Fruit fly (Drosophila melanogaster) whole organism, embryonic: ENCODE data around the gene CG1640.
A peak's percentile ranks its signal among the peaks of the same experiment; 100 is the strongest.

Source experiments
- Blimp-1 ChIP-seq: fragments of 200-800 bp; sonication (Bioruptor generic); optimal IDR thresholded peaks from 3 replicates; lab custom pipeline; 2018; ENCODE audit warnings: missing biosample characterization, missing genetic modification characterization, mild to moderate bottlenecking, moderate library complexity, missing genetic modification reagents
- CG1024 ChIP-seq: fragments of 200-800 bp; sonication (Bioruptor generic); IDR thresholded peaks from 2 replicates; pipeline ENCODE4 v1.3.6; 2022; ENCODE audit warnings: missing biosample characterization, missing genetic modification characterization
- CG11456 ChIP-seq: fragments of 200-800 bp; sonication (Bioruptor generic); IDR thresholded peaks from 3 replicates; pipeline ENCODE4 v1.3.6; 2022; ENCODE audit warnings: missing biosample characterization, missing genetic modification characterization
- CG13894 ChIP-seq: fragments of 200-800 bp; sonication (Bioruptor generic); optimal IDR thresholded peaks from 3 replicates; lab custom pipeline; 2018; ENCODE audit warnings: missing biosample characterization, mild to moderate bottlenecking, missing genetic modification characterization, moderate library complexity
- CG30431 ChIP-seq: fragments of 200-800 bp; sonication (Bioruptor generic); optimal IDR thresholded peaks from 2 replicates; lab custom pipeline; 2017; ENCODE audit warnings: missing biosample characterization, missing genetic modification characterization
- CG32772 ChIP-seq: fragments of 200-800 bp; sonication (Bioruptor generic); IDR thresholded peaks from 2 replicates; pipeline ENCODE4 v1.3.6; 2022; ENCODE audit warnings: missing biosample characterization, missing genetic modification characterization
- CG3838 ChIP-seq: fragments of 200-800 bp; sonication (Bioruptor generic); optimal IDR thresholded peaks from 3 replicates; lab custom pipeline; 2016; ENCODE audit warnings: missing biosample characterization, missing genetic modification characterization
- CG4730 ChIP-seq: fragments of 200-800 bp; sonication (Bioruptor generic); IDR thresholded peaks from 2 replicates; pipeline ENCODE4 v1.3.6; 2022; ENCODE audit warnings: missing biosample characterization, missing genetic modification characterization
- CG6175 ChIP-seq: fragments of 200-800 bp; sonication (Bioruptor generic); IDR thresholded peaks from 3 replicates; pipeline ENCODE4 v1.3.6; 2022; ENCODE audit warnings: missing biosample characterization, missing genetic modification characterization
- CG6683 ChIP-seq: fragments of 200-800 bp; sonication (Bioruptor generic); optimal IDR thresholded peaks from 2 replicates; lab custom pipeline; 2017; ENCODE audit warnings: missing biosample characterization, mild to moderate bottlenecking, missing genetic modification characterization, missing genetic modification reagents
- CG7839 ChIP-seq: fragments of 200-800 bp; sonication (Bioruptor generic); optimal IDR thresholded peaks from 3 replicates; lab custom pipeline; 2018; ENCODE audit warnings: missing biosample characterization, mild to moderate bottlenecking, missing genetic modification characterization, moderate library complexity
- CG7928 ChIP-seq: fragments of 200-800 bp; sonication (Bioruptor generic); optimal IDR thresholded peaks from 2 replicates; lab custom pipeline; 2017; ENCODE audit warnings: missing biosample characterization, mild to moderate bottlenecking, missing genetic modification characterization
- CG7987 ChIP-seq: fragments of 200-800 bp; sonication (Bioruptor generic); optimal IDR thresholded peaks from 2 replicates; lab custom pipeline; 2018; ENCODE audit warnings: missing biosample characterization, mild to moderate bottlenecking, missing genetic modification characterization, moderate library complexity
- CG9932 ChIP-seq: fragments of 200-800 bp; sonication (Bioruptor generic); IDR thresholded peaks from 2 replicates; pipeline ENCODE4 v1.3.6; 2022; ENCODE audit warnings: missing biosample characterization, missing genetic modification characterization
- CrebB ChIP-seq: fragments of 200-800 bp; sonication (Bioruptor generic); optimal IDR thresholded peaks from 3 replicates; lab custom pipeline; 2018; ENCODE audit warnings: missing biosample characterization, mild to moderate bottlenecking, missing genetic modification characterization
- Dip3 ChIP-seq: fragments of 200-800 bp; sonication (Bioruptor generic); optimal IDR thresholded peaks from 3 replicates; lab custom pipeline; 2016; ENCODE audit warnings: missing biosample characterization, missing genetic modification characterization
- E2f1 ChIP-seq: fragments of 200-800 bp; sonication (Bioruptor generic); IDR thresholded peaks from 2 replicates; pipeline ENCODE4 v1.3.6; 2022; ENCODE audit warnings: missing biosample characterization, missing genetic modification characterization
- HLH54F ChIP-seq: fragments of 200-800 bp; sonication (Bioruptor generic); optimal IDR thresholded peaks from 3 replicates; lab custom pipeline; 2016; ENCODE audit warnings: missing biosample characterization, missing genetic modification characterization
- Hey ChIP-seq: fragments of 200-800 bp; sonication (Bioruptor generic); optimal IDR thresholded peaks from 3 replicates; lab custom pipeline; 2018; ENCODE audit warnings: missing biosample characterization, mild to moderate bottlenecking, missing genetic modification characterization
- Meics ChIP-seq: fragments of 200-800 bp; sonication (Bioruptor generic); optimal IDR thresholded peaks from 2 replicates; lab custom pipeline; 2017; ENCODE audit warnings: missing biosample characterization, mild to moderate bottlenecking, missing genetic modification characterization
- Myb ChIP-seq: fragments of 200-800 bp; sonication (Bioruptor generic); optimal IDR thresholded peaks from 2 replicates; lab custom pipeline; 2016; ENCODE audit warnings: missing biosample characterization, missing genetic modification characterization
- NfI ChIP-seq: fragments of 200-800 bp; sonication (Bioruptor generic); optimal IDR thresholded peaks from 3 replicates; lab custom pipeline; 2018; ENCODE audit warnings: missing biosample characterization, mild to moderate bottlenecking, missing genetic modification characterization, moderate library complexity
- Ravus ChIP-seq: fragments of 200-800 bp; sonication (Bioruptor generic); IDR thresholded peaks from 2 replicates; pipeline ENCODE4 v1.3.6; 2022; ENCODE audit warnings: missing biosample characterization, missing genetic modification characterization
- Spps ChIP-seq: fragments of 200-800 bp; sonication (Bioruptor generic); optimal IDR thresholded peaks from 2 replicates; lab custom pipeline; 2018; ENCODE audit warnings: missing biosample characterization, mild to moderate bottlenecking, missing genetic modification characterization
- Stat92E ChIP-seq, 3 experiments: fragments of >200 bp in 2 of 3; fragments of 200-800 bp in 1 of 3; sonication (Bioruptor generic) in 1 of 3; optimal IDR thresholded peaks; 2 replicates each; lab custom pipeline; 2017 to 2019; ENCODE audit warnings: missing biosample characterization in 3 of 3, missing genetic modification characterization in 3 of 3, mild to moderate bottlenecking in 1 of 3, moderate library complexity in 1 of 3
- Xbp1 ChIP-seq: fragments of 200-800 bp; sonication (Bioruptor generic); optimal IDR thresholded peaks from 3 replicates; lab custom pipeline; 2016; ENCODE audit warnings: missing biosample characterization, mild to moderate bottlenecking, missing genetic modification characterization
- br ChIP-seq: fragments of >200 bp; optimal IDR thresholded peaks from 2 replicates; lab custom pipeline; 2017
- cad ChIP-seq: fragments of >200 bp; optimal IDR thresholded peaks from 2 replicates; lab custom pipeline; 2017; ENCODE audit warnings: missing biosample characterization, missing genetic modification characterization
- da ChIP-seq: fragments of 200-800 bp; sonication (Bioruptor generic); optimal IDR thresholded peaks from 2 replicates; lab custom pipeline; 2016; ENCODE audit warnings: missing biosample characterization, missing genetic modification characterization
- dan ChIP-seq: fragments of 200-800 bp; sonication (Bioruptor generic); IDR thresholded peaks from 2 replicates; pipeline ENCODE4 v1.3.6; 2022; ENCODE audit warnings: missing biosample characterization, missing genetic modification characterization
- emc ChIP-seq: fragments of 200-800 bp; sonication (Bioruptor generic); optimal IDR thresholded peaks from 2 replicates; lab custom pipeline; 2016; ENCODE audit warnings: missing biosample characterization, missing genetic modification characterization
- esg ChIP-seq: fragments of 200-800 bp; sonication (Bioruptor generic); conservative IDR thresholded peaks from 2 replicates; pipeline ENCODE4 v1.3.6; 2022; ENCODE audit warnings: missing biosample characterization, missing genetic modification characterization
- eve ChIP-seq, 2 experiments: fragments of >200 bp; optimal IDR thresholded peaks; 2 replicates each; lab custom pipeline; 2017; ENCODE audit warnings: missing biosample characterization in 2 of 2, missing genetic modification characterization in 2 of 2
- fd3F ChIP-seq: fragments of 200-800 bp; sonication (Bioruptor generic); optimal IDR thresholded peaks from 2 replicates; lab custom pipeline; 2018; ENCODE audit warnings: missing biosample characterization, mild to moderate bottlenecking, missing genetic modification characterization, moderate library complexity
- fd64A ChIP-seq: fragments of 200-800 bp; sonication (Bioruptor generic); optimal IDR thresholded peaks from 3 replicates; lab custom pipeline; 2018; ENCODE audit warnings: missing biosample characterization, mild to moderate bottlenecking, missing genetic modification characterization
- fu2 ChIP-seq: fragments of 200-800 bp; sonication (Bioruptor generic); optimal IDR thresholded peaks from 2 replicates; lab custom pipeline; 2016; ENCODE audit warnings: missing biosample characterization, missing genetic modification characterization
- hkb ChIP-seq, 2 experiments: fragments of 200-800 bp in 1 of 2; fragments of >200 bp in 1 of 2; sonication (Bioruptor generic) in 1 of 2; IDR thresholded peaks in 1 of 2; optimal IDR thresholded peaks in 1 of 2; 2 replicates each; pipeline versions ENCODE4 v1.3.6 to Lab custom; 2017 to 2022; ENCODE audit warnings: missing biosample characterization in 1 of 2, missing genetic modification characterization in 1 of 2
- ind ChIP-seq: fragments of 200-800 bp; sonication (Bioruptor generic); optimal IDR thresholded peaks from 3 replicates; lab custom pipeline; 2016; ENCODE audit warnings: missing biosample characterization, missing genetic modification characterization
- mirr ChIP-seq: fragments of 200-800 bp; sonication (Bioruptor generic); optimal IDR thresholded peaks from 3 replicates; lab custom pipeline; 2018; ENCODE audit warnings: missing biosample characterization, mild to moderate bottlenecking, missing genetic modification characterization
- org-1 ChIP-seq: fragments of 200-800 bp; sonication (Bioruptor generic); optimal IDR thresholded peaks from 2 replicates; lab custom pipeline; 2017; ENCODE audit warnings: missing biosample characterization, missing genetic modification characterization
- peb ChIP-seq: fragments of 200-800 bp; sonication (Bioruptor generic); IDR thresholded peaks from 2 replicates; pipeline ENCODE4 v1.3.6; 2022; ENCODE audit warnings: missing biosample characterization, missing genetic modification characterization
- phol ChIP-seq: fragments of 200-800 bp; sonication (Bioruptor generic); optimal IDR thresholded peaks from 3 replicates; lab custom pipeline; 2018; ENCODE audit warnings: missing biosample characterization, mild to moderate bottlenecking, missing genetic modification characterization, moderate library complexity
- prd ChIP-seq, 3 experiments: fragments of >200 bp in 2 of 3; fragments of 200-800 bp in 1 of 3; sonication (Bioruptor generic) in 1 of 3; optimal IDR thresholded peaks in 2 of 3; IDR thresholded peaks in 1 of 3; 2 replicates in 2 of 3; 3 replicates in 1 of 3; pipeline versions ENCODE4 v1.3.6 to Lab custom; 2017 to 2022; ENCODE audit warnings: missing biosample characterization in 1 of 3, missing genetic modification characterization in 1 of 3
- sens ChIP-seq: fragments of 200-800 bp; sonication (Bioruptor generic); peaks from one replicate; lab custom pipeline; 2016; ENCODE audit warnings: missing biosample characterization, missing genetic modification characterization
- sr ChIP-seq: fragments of 200-800 bp; sonication (Bioruptor generic); IDR thresholded peaks from 3 replicates; pipeline ENCODE4 v1.3.6; 2022; ENCODE audit warnings: missing biosample characterization, missing genetic modification characterization
- tup ChIP-seq: fragments of 200-800 bp; sonication (Bioruptor generic); optimal IDR thresholded peaks from 2 replicates; lab custom pipeline; 2016; ENCODE audit warnings: missing biosample characterization, mild to moderate bottlenecking, missing genetic modification characterization, moderate library complexity
- unc-4 ChIP-seq: fragments of 200-800 bp; sonication (Bioruptor generic); IDR thresholded peaks from 2 replicates; pipeline ENCODE4 v1.3.6; 2022; ENCODE audit warnings: missing biosample characterization, missing genetic modification characterization; ENCODE audit not compliant: partially characterized antibody
- vvl ChIP-seq: fragments of 200-800 bp; sonication (Bioruptor generic); IDR thresholded peaks from 2 replicates; pipeline ENCODE4 v1.3.6; 2022; ENCODE audit warnings: missing biosample characterization, missing genetic modification characterization
- zen2 ChIP-seq: fragments of 200-800 bp; sonication (Bioruptor generic); IDR thresholded peaks from 3 replicates; pipeline ENCODE4 v1.3.6; 2022; ENCODE audit warnings: missing biosample characterization, missing genetic modification characterization; ENCODE audit not compliant: partially characterized antibody

CG1640 gene

DNA sequence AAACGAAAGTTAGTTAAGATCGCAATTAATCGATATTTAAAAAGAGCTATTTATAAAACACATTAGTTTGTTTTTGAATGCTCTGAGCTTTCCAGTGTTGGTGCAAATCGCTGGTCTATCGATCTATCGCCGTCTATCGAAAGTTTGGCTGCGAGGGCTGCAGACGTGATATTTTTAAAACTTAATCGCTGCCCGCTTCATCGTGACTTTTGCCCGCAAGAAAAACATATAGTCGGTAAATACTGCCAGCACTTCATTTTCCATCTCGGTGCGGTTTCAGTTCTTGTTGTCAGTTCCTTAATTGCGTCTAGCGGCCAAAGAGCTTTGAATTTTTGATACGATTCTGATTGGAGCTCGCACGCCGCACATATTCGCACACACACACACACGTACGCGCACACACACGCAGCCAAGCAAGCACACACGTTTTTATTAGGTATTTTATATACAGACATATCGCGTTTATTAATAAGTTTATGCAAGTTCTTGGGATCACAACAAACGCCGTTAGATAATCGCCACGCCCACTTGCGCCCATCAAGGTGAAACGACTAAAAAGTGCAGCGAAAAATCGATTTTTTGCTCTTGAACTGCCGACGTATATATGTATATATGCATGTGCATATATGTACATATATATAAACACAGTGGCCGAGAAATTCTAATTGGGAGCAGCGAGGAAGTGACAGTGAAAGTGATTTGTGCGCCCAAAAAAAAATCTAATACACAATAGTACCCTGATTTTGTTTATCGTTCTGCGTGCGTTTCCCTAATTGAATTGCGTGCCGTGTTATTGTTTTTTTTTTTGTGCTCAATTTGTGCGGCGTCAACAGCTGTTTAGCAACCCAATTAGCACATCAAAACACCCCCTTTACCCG lies 659 bp downstream of the CG1640 start (continued):
- no peak for TF ChIP-seq fu2 (GFP tag; lab: Kevin White, UChicago)
- no peak for TF ChIP-seq dan (GFP tag; lab: Robert Waterston, UW)
- no peak for TF ChIP-seq NfI (GFP tag; lab: Kevin White, UChicago)
- TF ChIP-seq cad (GFP tag; lab: Kevin White, UChicago): no peak
- no peak for TF ChIP-seq vvl (GFP tag; lab: Robert Waterston, UW)
- no peak for TF ChIP-seq fd3F (GFP tag; lab: Kevin White, UChicago)
- TF ChIP-seq mirr: peak; percentile 8
- TF ChIP-seq Myb (GFP tag; lab: Kevin White, UChicago): peak; percentile 53
- no peak for TF ChIP-seq hkb (optimal IDR thresholded peaks at IDR 0.05; lab: Kevin White, UChicago)
- TF ChIP-seq hkb (GFP tag; IDR thresholded peaks at IDR 0.05; lab: Robert Waterston, UW): no peak
- no peak; the same call in 2 of the 3 replicates for TF ChIP-seq zen2 (GFP tag; lab: Robert Waterston, UW)
- TF ChIP-seq tup (GFP tag; lab: Kevin White, UChicago): no peak
- no peak for TF ChIP-seq da (GFP tag; lab: Kevin White, UChicago)
- TF ChIP-seq CG32772 (GFP tag; lab: Robert Waterston, UW): no peak
- TF ChIP-seq CG11456 (GFP tag; lab: Robert Waterston, UW): peak; percentile 56; the same call in 1 of the 3 replicates
- no peak for TF ChIP-seq br
- no peak for TF ChIP-seq Xbp1 (GFP tag; lab: Kevin White, UChicago)
- no peak for TF ChIP-seq CG6175
- TF ChIP-seq CG9932: peak; percentile 54
- no peak for TF ChIP-seq CG7987 (GFP tag; lab: Kevin White, UChicago)
- TF ChIP-seq sr (GFP tag; lab: Robert Waterston, UW): no peak
- TF ChIP-seq phol (tag; lab: Kevin White, UChicago): no peak
- TF ChIP-seq Blimp-1 (GFP tag; lab: Kevin White, UChicago): peak; percentile 72
- no peak for TF ChIP-seq esg (GFP tag; lab: Robert Waterston, UW)
- peak in 1 of 2 experiments; percentile 76 for TF ChIP-seq eve (GFP tag; optimal IDR thresholded peaks at IDR 0.05; lab: Kevin White, UChicago)
- peak in 1 of 3 experiments; percentile 27 for TF ChIP-seq Stat92E (GFP tag; optimal IDR thresholded peaks at IDR 0.05; lab: Kevin White, UChicago)
- TF ChIP-seq CG30431 (GFP tag; lab: Kevin White, UChicago): no peak
- TF ChIP-seq HLH54F (GFP tag; lab: Kevin White, UChicago): peak; percentile 13
- TF ChIP-seq ind (GFP tag; lab: Kevin White, UChicago): no peak
- peak; percentile 6 for TF ChIP-seq CG13894 (tag; lab: Kevin White, UChicago)
- TF ChIP-seq sens (GFP tag; lab: Kevin White, UChicago): peak; percentile 76
- no peak for TF ChIP-seq CG3838 (GFP tag; lab: Kevin White, UChicago)
- TF ChIP-seq Spps (tag; lab: Kevin White, UChicago): no peak
- TF ChIP-seq CG6683 (GFP tag; lab: Kevin White, UChicago): no peak
- TF ChIP-seq Dip3 (GFP tag; lab: Kevin White, UChicago): no peak
- TF ChIP-seq CG1024: no peak
- no peak for TF ChIP-seq CG4730 (GFP tag; lab: Robert Waterston, UW)
- no peak for TF ChIP-seq fd64A (GFP tag; lab: Kevin White, UChicago)
- TF ChIP-seq org-1 (GFP tag; lab: Kevin White, UChicago): no peak
- no peak for TF ChIP-seq Meics
- TF ChIP-seq prd (optimal IDR thresholded peaks at IDR 0.05; lab: Kevin White, UChicago): no peak
- TF ChIP-seq prd (GFP tag; IDR thresholded peaks at IDR 0.05; lab: Robert Waterston, UW): 0 out of 3 replicates have a peak, but pooled peaks have one; percentile 16
- no peak for TF ChIP-seq Hey
- no peak for TF ChIP-seq Ravus
- peak; percentile 60 for TF ChIP-seq unc-4
- no peak for TF ChIP-seq CrebB
- TF ChIP-seq CG7928 (GFP tag; lab: Kevin White, UChicago): peak; percentile 93
- TF ChIP-seq emc: no peak
- TF ChIP-seq CG7839 (tag; lab: Kevin White, UChicago): no peak
- TF ChIP-seq peb: no peak
- TF ChIP-seq E2f1 (GFP tag; lab: Robert Waterston, UW): no peak
